Fruit fly (Drosophila melanogaster): ENCODE measurements around the gene nis.

Gene nis

dm6 chr2L:1632730-1633172 is 45.8 kb upstream of the nis start (continued):
- TF ChIP-seq prd (optimal IDR thresholded peaks at IDR 0.05) (no peak), prd (GFP tag; IDR thresholded peaks at IDR 0.05) (peak; percentile 96), odd (GFP tag; optimal IDR thresholded peaks at IDR 0.05) (peak; percentile 92), bcd (GFP tag; optimal IDR thresholded peaks at IDR 0.05) (peak; percentile 92), CG4424 (GFP tag; optimal IDR thresholded peaks at IDR 0.05) (peak; percentile 79), Nf-YB (GFP tag; optimal IDR thresholded peaks at IDR 0.05) (peak; percentile 74), vnd (GFP tag; IDR thresholded peaks at IDR 0.05; ENCODE audit: partially characterized antibody) (no peak), CG9609 (GFP tag; optimal IDR thresholded peaks at IDR 0.05) (peak; percentile 79), GATAe (GFP tag; conservative IDR thresholded peaks at IDR 0.05) (peak; percentile 87), vfl (GFP tag; optimal IDR thresholded peaks at IDR 0.05) (peak; percentile 77), chm (GFP tag; IDR thresholded peaks at IDR 0.05) (peak; percentile 96; the same call in 1 of the 2 replicates), NC2β (GFP tag; optimal IDR thresholded peaks at IDR 0.05) (peak; percentile 69), CG11085 (GFP tag; IDR thresholded peaks at IDR 0.05) (peak; percentile 92), Hr78 (GFP tag; optimal IDR thresholded peaks at IDR 0.05) (peak in 1 of 2 experiments; percentile 92), MBD-R2 (GFP tag; IDR thresholded peaks at IDR 0.05) (peak; percentile 98), CG8924 (tag; optimal IDR thresholded peaks at IDR 0.05) (peak; percentile 90), CG6683 (GFP tag; optimal IDR thresholded peaks at IDR 0.05) (peak; percentile 72), emc (GFP tag; optimal IDR thresholded peaks at IDR 0.05) (peak; percentile 96), sim (GFP tag; IDR thresholded peaks at IDR 0.05) (peak; percentile 90), CG17568 (GFP tag; optimal IDR thresholded peaks at IDR 0.05) (peak; percentile 91), ERR (GFP tag; optimal IDR thresholded peaks at IDR 0.05) (peak; percentile 97), fd96Cb (tag; optimal IDR thresholded peaks at IDR 0.05) (peak; percentile 89), CG1602 (GFP tag; optimal IDR thresholded peaks at IDR 0.05) (peak; percentile 80), CG7271 (tag; optimal IDR thresholded peaks at IDR 0.05) (no peak), maf-S (GFP tag; optimal IDR thresholded peaks at IDR 0.05) (peak; percentile 96), Hsf (GFP tag; optimal IDR thresholded peaks at IDR 0.05) (peak; percentile 90), Usf (GFP tag; optimal IDR thresholded peaks at IDR 0.05) (peak; percentile 86), CG33557 (GFP tag; optimal IDR thresholded peaks at IDR 0.05) (no peak), vvl (GFP tag; IDR thresholded peaks at IDR 0.05) (peak; percentile 98), ap (GFP tag; IDR thresholded peaks at IDR 0.05) (peak; percentile 96), CG1832 (GFP tag; optimal IDR thresholded peaks at IDR 0.05) (no peak), peb (GFP tag; IDR thresholded peaks at IDR 0.05) (peak; percentile 88), run (tag; optimal IDR thresholded peaks at IDR 0.05) (peak; percentile 93), repo (GFP tag; optimal IDR thresholded peaks at IDR 0.05) (peak; percentile 94), bsh (GFP tag; optimal IDR thresholded peaks at IDR 0.05) (peak in 1 of 2 experiments; percentile 60), CG7987 (GFP tag; optimal IDR thresholded peaks at IDR 0.05) (peak; percentile 69), CG7839 (tag; optimal IDR thresholded peaks at IDR 0.05) (peak; percentile 98), fu2 (GFP tag; optimal IDR thresholded peaks at IDR 0.05) (peak; percentile 84), CG10431 (GFP tag; optimal IDR thresholded peaks at IDR 0.05) (no peak), CG31441 (GFP tag; IDR thresholded peaks at IDR 0.05) (peak; percentile 63), CG7357 (GFP tag; IDR thresholded peaks at IDR 0.05) (peak; percentile 92), exex (tag; optimal IDR thresholded peaks at IDR 0.05) (peak; percentile 67), Dll (GFP tag; IDR thresholded peaks at IDR 0.05; ENCODE audit: partially characterized antibody) (no peak), Dip3 (GFP tag; optimal IDR thresholded peaks at IDR 0.05) (peak; percentile 96), Doc2 (GFP tag; IDR thresholded peaks at IDR 0.05) (peak; percentile 97), shn (GFP tag; optimal IDR thresholded peaks at IDR 0.05) (peak; percentile 76), lab (GFP tag; optimal IDR thresholded peaks at IDR 0.05) (peak; percentile 94), Eip74EF (GFP tag; optimal IDR thresholded peaks at IDR 0.05) (peak in 1 of 2 experiments; percentile 85), sob (GFP tag; IDR thresholded peaks at IDR 0.05) (peak; percentile 98), CG15073 (GFP tag; optimal IDR thresholded peaks at IDR 0.05) (peak; percentile 51)
